Worm (Caenorhabditis elegans) whole organism, early embryonic: Measurements from ENCODE around the gene jtr-1.

Source experiments
- ama-1 ChIP-seq: fragments of 150-350 bp; optimal IDR thresholded peaks from 2 replicates; lab custom pipeline; 2014
- flt-1 ChIP-seq: fragments of 200-800 bp; sonication (Bioruptor generic); IDR thresholded peaks from 2 replicates; pipeline ENCODE4 v1.3.6; 2022; ENCODE audit warnings: missing genetic modification characterization, missing compliant biosample characterization
- hmbx-1 ChIP-seq: sonication (generic microtip); optimal IDR thresholded peaks from 2 replicates; lab custom pipeline; 2016; ENCODE audit warnings: mild to moderate bottlenecking, missing genetic modification characterization, missing compliant biosample characterization
- hmg-4 ChIP-seq: fragments of 200-800 bp; sonication (Bioruptor generic); optimal IDR thresholded peaks from 2 replicates; lab custom pipeline; 2018; ENCODE audit warnings: mild to moderate bottlenecking, missing genetic modification characterization, missing compliant biosample characterization
- pes-1 ChIP-seq: fragments of 200-800 bp; sonication (Bioruptor generic); IDR thresholded peaks from 2 replicates; pipeline ENCODE4 v1.3.6; 2022; ENCODE audit warnings: missing genetic modification reagents, missing genetic modification characterization, missing compliant biosample characterization
- tra-4 ChIP-seq: sonication (generic microtip); optimal IDR thresholded peaks from 2 replicates; lab custom pipeline; 2017; ENCODE audit warnings: missing genetic modification characterization, missing compliant biosample characterization

- TF ChIP-seq ama-1 = no peak
- TF ChIP-seq flt-1 = no peak
- no peak for TF ChIP-seq hmbx-1
- TF ChIP-seq hmg-4 (GFP tag; lab: Kevin White, UChicago) = no peak
- no peak for TF ChIP-seq tra-4 (tag; lab: Kevin White, UChicago)
- no peak for TF ChIP-seq pes-1 (GFP tag; lab: Robert Waterston, UW)
These were observed 32.7 kb downstream of the jtr-1 start for ce11 chrIV:1453451-1453850.
